Worm (Caenorhabditis elegans) whole organism, L3 larva: Measurements from ENCODE around the gene taf-13.

Experiments used
- ama-1 ChIP-seq: fragments of 150-350 bp; optimal IDR thresholded peaks from 2 replicates; lab custom pipeline; 2018
- ceh-28 ChIP-seq: fragments of 150-350 bp; optimal IDR thresholded peaks from 2 replicates; lab custom pipeline; 2014; ENCODE audit warnings: missing biosample characterization, missing genetic modification reagents, missing genetic modification characterization
- fos-1 ChIP-seq: fragments of 150-350 bp; optimal IDR thresholded peaks from 2 replicates; lab custom pipeline; 2014; ENCODE audit warnings: missing biosample characterization, missing genetic modification characterization
- lin-39 ChIP-seq: fragments of 150-350 bp; optimal IDR thresholded peaks from 2 replicates; lab custom pipeline; 2018; ENCODE audit warnings: missing biosample characterization, missing genetic modification reagents, missing genetic modification characterization
- nhr-23 ChIP-seq: fragments of 150-350 bp; optimal IDR thresholded peaks from 2 replicates; lab custom pipeline; 2014; ENCODE audit warnings: missing biosample characterization, missing genetic modification reagents, missing genetic modification characterization
- nhr-237 ChIP-seq: fragments of 150-350 bp; optimal IDR thresholded peaks from 2 replicates; lab custom pipeline; 2014; ENCODE audit warnings: missing biosample characterization, missing genetic modification characterization
- nhr-28 ChIP-seq: fragments of 150-350 bp; optimal IDR thresholded peaks from 2 replicates; lab custom pipeline; 2014; ENCODE audit warnings: missing biosample characterization, missing genetic modification characterization
- nhr-76 ChIP-seq: fragments of 150-350 bp; sonication (generic microtip); optimal IDR thresholded peaks from 5 replicates; lab custom pipeline; 2014; ENCODE audit warnings: missing biosample characterization, missing genetic modification characterization
- unc-62 ChIP-seq: fragments of 150-350 bp; sonication (generic microtip); optimal IDR thresholded peaks from 4 replicates; lab custom pipeline; 2014; ENCODE audit warnings: missing biosample characterization, missing genetic modification reagents, missing genetic modification characterization
- zag-1 ChIP-seq: fragments of 150-350 bp; optimal IDR thresholded peaks from 2 replicates; lab custom pipeline; 2014; ENCODE audit warnings: missing biosample characterization, missing genetic modification characterization

DNA sequence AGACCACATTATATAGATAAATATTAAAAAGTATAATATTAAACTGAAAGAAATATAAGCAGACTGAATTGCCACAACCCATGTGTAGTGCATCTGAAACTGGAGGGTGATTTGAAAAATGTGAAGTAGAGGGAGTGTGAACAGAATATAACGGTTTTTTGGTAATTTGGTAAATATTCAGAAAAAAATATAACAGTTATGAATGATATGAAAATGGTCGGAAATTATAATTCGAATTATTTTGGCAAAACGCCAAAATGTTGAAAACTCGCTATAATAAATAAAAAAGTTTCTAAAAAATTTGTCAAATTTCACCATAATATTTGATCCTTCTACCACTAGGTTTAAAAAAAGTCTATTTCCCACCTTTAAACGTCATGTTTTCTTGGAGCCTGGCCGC lies 3.2 kb downstream of the taf-13 start, which contains the start of gene srv-2:
- TF ChIP-seq ama-1 (lab: Kevin White, UChicago) (no peak), lin-39 (no peak), nhr-23 (tag; lab: Kevin White, UChicago) (no peak), nhr-76 (tag; lab: Kevin White, UChicago) (no peak), nhr-28 (tag; lab: Kevin White, UChicago) (no peak), ceh-28 (tag; lab: Kevin White, UChicago) (no peak), unc-62 (no peak), fos-1 (tag; lab: Kevin White, UChicago) (no peak), zag-1 (tag; lab: Kevin White, UChicago) (no peak), nhr-237 (tag; lab: Kevin White, UChicago) (no peak)
